Fruit fly (Drosophila melanogaster) whole organism, embryonic: ENCODE measurements around the gene bin.

ENCODE experiments used
- BtbVII ChIP-seq: fragments of 200-800 bp; sonication (Bioruptor generic); optimal IDR thresholded peaks from 3 replicates; lab custom pipeline; 2017; ENCODE audit warnings: missing biosample characterization, mild to moderate bottlenecking, missing genetic modification characterization
- CG10366 ChIP-seq: fragments of 200-800 bp; sonication (Bioruptor generic); IDR thresholded peaks from 2 replicates; pipeline ENCODE4 v1.3.6; 2022; ENCODE audit warnings: missing biosample characterization, missing genetic modification characterization
- CG11398 ChIP-seq: fragments of 200-800 bp; sonication (Bioruptor generic); optimal IDR thresholded peaks from 2 replicates; lab custom pipeline; 2016; ENCODE audit warnings: missing biosample characterization, missing genetic modification characterization
- CG12219 ChIP-seq: fragments of 200-800 bp; sonication (Bioruptor generic); optimal IDR thresholded peaks from 3 replicates; lab custom pipeline; 2018; ENCODE audit warnings: missing biosample characterization, mild to moderate bottlenecking, missing genetic modification characterization
- CG1233 ChIP-seq: fragments of 200-800 bp; sonication (Bioruptor generic); optimal IDR thresholded peaks from 4 replicates; lab custom pipeline; 2018; ENCODE audit warnings: missing biosample characterization, mild to moderate bottlenecking, missing genetic modification characterization
- CG13894 ChIP-seq: fragments of 200-800 bp; sonication (Bioruptor generic); optimal IDR thresholded peaks from 3 replicates; lab custom pipeline; 2018; ENCODE audit warnings: missing biosample characterization, mild to moderate bottlenecking, missing genetic modification characterization, moderate library complexity
- CG14667 ChIP-seq: fragments of 200-800 bp; sonication (Bioruptor generic); IDR thresholded peaks from 2 replicates; pipeline ENCODE4 v1.3.6; 2022; ENCODE audit warnings: missing biosample characterization, missing genetic modification characterization
- CG17385 ChIP-seq: fragments of 200-800 bp; sonication (Bioruptor generic); optimal IDR thresholded peaks from 3 replicates; lab custom pipeline; 2018; ENCODE audit warnings: missing biosample characterization, mild to moderate bottlenecking, missing genetic modification characterization
- CG1792 ChIP-seq: fragments of 200-800 bp; sonication (Bioruptor generic); optimal IDR thresholded peaks from 2 replicates; lab custom pipeline; 2016; ENCODE audit warnings: missing biosample characterization, missing genetic modification characterization
- CG2199 ChIP-seq: fragments of 200-800 bp; sonication (Bioruptor generic); IDR thresholded peaks from 3 replicates; pipeline ENCODE4 v1.3.6; 2022; ENCODE audit warnings: missing biosample characterization, missing genetic modification characterization
- CG2678 ChIP-seq: fragments of 200-800 bp; sonication (Bioruptor generic); optimal IDR thresholded peaks from 3 replicates; lab custom pipeline; 2019; ENCODE audit warnings: missing biosample characterization, mild to moderate bottlenecking, missing genetic modification characterization, moderate library complexity
- CG3163 ChIP-seq: fragments of 200-800 bp; sonication (Bioruptor generic); optimal IDR thresholded peaks from 3 replicates; lab custom pipeline; 2016; ENCODE audit warnings: missing biosample characterization, missing genetic modification characterization
- CG32532 ChIP-seq: fragments of 200-800 bp; sonication (Bioruptor generic); IDR thresholded peaks from 2 replicates; pipeline ENCODE4 v1.3.6; 2022; ENCODE audit warnings: missing biosample characterization, missing genetic modification characterization
- CG4404 ChIP-seq: fragments of 200-800 bp; sonication (Bioruptor generic); IDR thresholded peaks from 2 replicates; pipeline ENCODE4 v1.3.6; 2022; ENCODE audit warnings: missing biosample characterization, missing genetic modification characterization
- CG6175 ChIP-seq: fragments of 200-800 bp; sonication (Bioruptor generic); IDR thresholded peaks from 3 replicates; pipeline ENCODE4 v1.3.6; 2022; ENCODE audit warnings: missing biosample characterization, missing genetic modification characterization
- CG6683 ChIP-seq: fragments of 200-800 bp; sonication (Bioruptor generic); optimal IDR thresholded peaks from 2 replicates; lab custom pipeline; 2017; ENCODE audit warnings: missing biosample characterization, mild to moderate bottlenecking, missing genetic modification characterization, missing genetic modification reagents
- CG7357 ChIP-seq: fragments of 200-800 bp; sonication (Bioruptor generic); IDR thresholded peaks from 3 replicates; pipeline ENCODE4 v1.3.6; 2022; ENCODE audit warnings: missing biosample characterization, missing genetic modification characterization
- CG7928 ChIP-seq: fragments of 200-800 bp; sonication (Bioruptor generic); optimal IDR thresholded peaks from 2 replicates; lab custom pipeline; 2017; ENCODE audit warnings: missing biosample characterization, mild to moderate bottlenecking, missing genetic modification characterization
- CG9727 ChIP-seq: fragments of 200-800 bp; sonication (Bioruptor generic); optimal IDR thresholded peaks from 3 replicates; lab custom pipeline; 2017; ENCODE audit warnings: missing biosample characterization, mild to moderate bottlenecking, missing genetic modification characterization
- CTCF ChIP-seq: fragments of 200-800 bp; sonication (Bioruptor generic); optimal IDR thresholded peaks from 2 replicates; lab custom pipeline; 2017; ENCODE audit warnings: missing biosample characterization, mild to moderate bottlenecking, missing genetic modification characterization, moderate library complexity
- CoRest ChIP-seq: fragments of 200-800 bp; sonication (Bioruptor generic); optimal IDR thresholded peaks from 3 replicates; lab custom pipeline; 2018; ENCODE audit warnings: missing biosample characterization, mild to moderate bottlenecking, missing genetic modification characterization, moderate library complexity
- CrebB ChIP-seq: fragments of 200-800 bp; sonication (Bioruptor generic); optimal IDR thresholded peaks from 3 replicates; lab custom pipeline; 2018; ENCODE audit warnings: missing biosample characterization, mild to moderate bottlenecking, missing genetic modification characterization
- D ChIP-seq, 2 experiments: fragments of 200-800 bp in 1 of 2; fragments of >200 bp in 1 of 2; sonication (Bioruptor generic) in 1 of 2; optimal IDR thresholded peaks; 2 replicates in 1 of 2; 3 replicates in 1 of 2; lab custom pipeline; 2017; ENCODE audit warnings: mild to moderate bottlenecking in 1 of 2, missing biosample characterization in 1 of 2, missing genetic modification characterization in 1 of 2, missing genetic modification reagents in 1 of 2
- Deaf1 ChIP-seq: fragments of 200-800 bp; optimal IDR thresholded peaks from 3 replicates; lab custom pipeline; 2019; ENCODE audit warnings: missing biosample characterization, mild to moderate bottlenecking, missing genetic modification characterization, moderate library complexity
- H15 ChIP-seq: fragments of 200-800 bp; sonication (Bioruptor generic); IDR thresholded peaks from 3 replicates; pipeline ENCODE4 v1.3.6; 2022; ENCODE audit warnings: missing biosample characterization, missing genetic modification characterization
- Hey ChIP-seq: fragments of 200-800 bp; sonication (Bioruptor generic); optimal IDR thresholded peaks from 3 replicates; lab custom pipeline; 2018; ENCODE audit warnings: missing biosample characterization, mild to moderate bottlenecking, missing genetic modification characterization
- Lpt ChIP-seq: fragments of >200 bp; optimal IDR thresholded peaks from 2 replicates; lab custom pipeline; 2018; ENCODE audit warnings: missing biosample characterization, missing genetic modification characterization
- Sry-δ ChIP-seq: fragments of 200-800 bp; sonication (Bioruptor generic); optimal IDR thresholded peaks from 2 replicates; lab custom pipeline; 2016; ENCODE audit warnings: missing biosample characterization, missing genetic modification characterization
- al ChIP-seq: fragments of 200-800 bp; sonication (Bioruptor generic); IDR thresholded peaks from 2 replicates; pipeline ENCODE4 v1.3.6; 2022; ENCODE audit warnings: missing biosample characterization, missing genetic modification characterization
- bbx ChIP-seq: fragments of 200-800 bp; sonication (Bioruptor generic); IDR thresholded peaks from 2 replicates; pipeline ENCODE4 v1.3.6; 2022; ENCODE audit warnings: missing biosample characterization, missing genetic modification characterization; ENCODE audit not compliant: partially characterized antibody
- crp ChIP-seq, 2 experiments: fragments of 200-800 bp; sonication (Bioruptor generic); optimal IDR thresholded peaks; 2 replicates in 1 of 2; 3 replicates in 1 of 2; lab custom pipeline; 2017; ENCODE audit warnings: missing biosample characterization in 2 of 2, missing genetic modification characterization in 2 of 2, mild to moderate bottlenecking in 1 of 2, moderate library complexity in 1 of 2
- dimm ChIP-seq: fragments of 200-800 bp; sonication (Bioruptor generic); IDR thresholded peaks from 2 replicates; pipeline ENCODE4 v1.3.6; 2022; ENCODE audit warnings: missing biosample characterization, missing genetic modification characterization
- esg ChIP-seq: fragments of 200-800 bp; sonication (Bioruptor generic); conservative IDR thresholded peaks from 2 replicates; pipeline ENCODE4 v1.3.6; 2022; ENCODE audit warnings: missing biosample characterization, missing genetic modification characterization
- ewg ChIP-seq: fragments of 200-800 bp; sonication (Bioruptor generic); optimal IDR thresholded peaks from 3 replicates; lab custom pipeline; 2017; ENCODE audit warnings: mild to moderate bottlenecking, missing biosample characterization, missing genetic modification reagents, missing genetic modification characterization
- exex ChIP-seq: fragments of 200-800 bp; sonication (Bioruptor generic); optimal IDR thresholded peaks from 4 replicates; lab custom pipeline; 2018; ENCODE audit warnings: missing biosample characterization, mild to moderate bottlenecking, missing genetic modification characterization, moderate library complexity
- fru ChIP-seq: fragments of >200 bp; optimal IDR thresholded peaks from 2 replicates; lab custom pipeline; 2017
- gcm2 ChIP-seq: fragments of 200-800 bp; sonication (Bioruptor generic); optimal IDR thresholded peaks from 2 replicates; lab custom pipeline; 2016; ENCODE audit warnings: missing biosample characterization, missing genetic modification characterization
- insv ChIP-seq, 2 experiments: fragments of 200-800 bp; sonication (Bioruptor generic); optimal IDR thresholded peaks; 3 replicates each; lab custom pipeline; 2016 to 2018; ENCODE audit warnings: missing biosample characterization in 2 of 2, missing genetic modification characterization in 2 of 2
- ken ChIP-seq: fragments of 200-800 bp; sonication (Bioruptor generic); IDR thresholded peaks from 3 replicates; pipeline ENCODE4 v1.3.6; 2022; ENCODE audit warnings: missing biosample characterization, missing genetic modification characterization
- klu ChIP-seq: fragments of 200-800 bp; sonication (Bioruptor generic); IDR thresholded peaks from 2 replicates; pipeline ENCODE4 v1.3.6; 2022; ENCODE audit warnings: missing biosample characterization, missing genetic modification characterization
- nerfin-2 ChIP-seq: fragments of 200-800 bp; sonication (Bioruptor generic); IDR thresholded peaks from 2 replicates; pipeline ENCODE4 v1.3.6; 2022; ENCODE audit warnings: missing biosample characterization, missing genetic modification characterization; ENCODE audit not compliant: partially characterized antibody
- pho ChIP-seq: fragments of 200-800 bp; sonication (Bioruptor generic); optimal IDR thresholded peaks from 2 replicates; lab custom pipeline; 2016; ENCODE audit warnings: missing biosample characterization, missing genetic modification characterization
- pita ChIP-seq: fragments of 200-800 bp; sonication (Bioruptor generic); optimal IDR thresholded peaks from 2 replicates; lab custom pipeline; 2017; ENCODE audit warnings: missing biosample characterization, mild to moderate bottlenecking, missing genetic modification characterization
- pros ChIP-seq: fragments of 200-800 bp; sonication (Bioruptor generic); optimal IDR thresholded peaks from 3 replicates; lab custom pipeline; 2019; ENCODE audit warnings: missing biosample characterization, mild to moderate bottlenecking, missing genetic modification characterization, moderate library complexity
- sc ChIP-seq, 3 experiments: fragments of >200 bp in 2 of 3; fragments of 200-800 bp in 1 of 3; sonication (Bioruptor generic) in 1 of 3; optimal IDR thresholded peaks; 2 replicates in 2 of 3; 3 replicates in 1 of 3; lab custom pipeline; 2017; ENCODE audit warnings: mild to moderate bottlenecking in 1 of 3, missing biosample characterization in 1 of 3, missing genetic modification characterization in 1 of 3, missing genetic modification reagents in 1 of 3
- scrt ChIP-seq: fragments of 200-800 bp; sonication (Bioruptor generic); optimal IDR thresholded peaks from 2 replicates; lab custom pipeline; 2018; ENCODE audit warnings: missing biosample characterization, mild to moderate bottlenecking, missing genetic modification characterization, moderate library complexity
- sens ChIP-seq: fragments of 200-800 bp; sonication (Bioruptor generic); peaks from one replicate; lab custom pipeline; 2016; ENCODE audit warnings: missing biosample characterization, missing genetic modification characterization
- sisA ChIP-seq: fragments of 200-800 bp; sonication (Bioruptor generic); IDR thresholded peaks from 2 replicates; pipeline ENCODE4 v1.3.6; 2022; ENCODE audit warnings: missing biosample characterization, missing genetic modification characterization
- tin ChIP-seq: fragments of 200-800 bp; sonication (Bioruptor generic); optimal IDR thresholded peaks from 3 replicates; lab custom pipeline; 2016; ENCODE audit warnings: missing biosample characterization, missing genetic modification characterization
- vfl ChIP-seq: fragments of 200-800 bp; sonication (Bioruptor generic); optimal IDR thresholded peaks from 2 replicates; lab custom pipeline; 2016; ENCODE audit warnings: missing biosample characterization, missing genetic modification characterization
- wek ChIP-seq: fragments of 200-800 bp; sonication (Bioruptor generic); optimal IDR thresholded peaks from 3 replicates; lab custom pipeline; 2018; ENCODE audit warnings: missing biosample characterization, mild to moderate bottlenecking, missing genetic modification characterization, moderate library complexity

The bin gene

dm6 chr3L:7008351-7008750, 17.9 kb downstream of the bin start (continued):
- TF ChIP-seq ken = no peak
- peak; percentile 49; the same call in 1 of the 2 replicates for TF ChIP-seq CG32532 (GFP tag; lab: Robert Waterston, UW)
- TF ChIP-seq bbx = no peak
- peak; percentile 43 for TF ChIP-seq CG14667 (GFP tag; lab: Robert Waterston, UW)
- TF ChIP-seq tin (GFP tag; lab: Kevin White, UChicago) = peak; percentile 78
- peak; percentile 12 for TF ChIP-seq pho (GFP tag; lab: Kevin White, UChicago)
- peak; percentile 25 for TF ChIP-seq CrebB
- TF ChIP-seq CG2678 = peak; percentile 96
- TF ChIP-seq fru (lab: Kevin White, UChicago) = no peak
- peak; percentile 78 for TF ChIP-seq CG1233 (GFP tag; lab: Kevin White, UChicago)
- peak; percentile 15 for TF ChIP-seq CG1792 (GFP tag; lab: Kevin White, UChicago)
- TF ChIP-seq CG10366 = peak; percentile 59
- no peak for TF ChIP-seq sc (optimal IDR thresholded peaks at IDR 0.05; lab: Kevin White, UChicago)
- TF ChIP-seq sc (GFP tag; optimal IDR thresholded peaks at IDR 0.05; lab: Kevin White, UChicago) = peak; percentile 73
- peak; percentile 68 for TF ChIP-seq scrt (GFP tag; lab: Kevin White, UChicago)
- peak; percentile 86 for TF ChIP-seq CG17385 (GFP tag; lab: Kevin White, UChicago)
- TF ChIP-seq al = no peak
- no peak for TF ChIP-seq CG4404 (GFP tag; lab: Robert Waterston, UW)
- peak; percentile 66 for TF ChIP-seq sisA (GFP tag; lab: Robert Waterston, UW)
- TF ChIP-seq CG11398 (GFP tag; lab: Kevin White, UChicago) = no peak
- TF ChIP-seq CG6683 (GFP tag; lab: Kevin White, UChicago) = peak; percentile 73
- no peak for TF ChIP-seq Lpt (GFP tag; lab: Kevin White, UChicago)
- peak; percentile 76 for TF ChIP-seq CG9727 (GFP tag; lab: Kevin White, UChicago)
- TF ChIP-seq pros (GFP tag; lab: Kevin White, UChicago) = peak; percentile 16
- peak; percentile 87 for TF ChIP-seq BtbVII (GFP tag; lab: Kevin White, UChicago)
- TF ChIP-seq CoRest (tag; lab: Kevin White, UChicago) = peak; percentile 96
- peak; percentile 42 for TF ChIP-seq exex (tag; lab: Kevin White, UChicago)
- TF ChIP-seq H15 (GFP tag; lab: Robert Waterston, UW) = peak; percentile 60; the same call in 1 of the 3 replicates
- TF ChIP-seq CG7357 (GFP tag; lab: Robert Waterston, UW) = peak; percentile 62; the same call in 1 of the 3 replicates
- peak; percentile 80 for TF ChIP-seq ewg (GFP tag; lab: Kevin White, UChicago)
- TF ChIP-seq sens (GFP tag; lab: Kevin White, UChicago) = peak; percentile 96
- TF ChIP-seq gcm2 = peak; percentile 52
- TF ChIP-seq Sry-δ (GFP tag; lab: Kevin White, UChicago) = peak; percentile 17
- TF ChIP-seq D (optimal IDR thresholded peaks at IDR 0.05; lab: Kevin White, UChicago) = no peak
- peak; percentile 88 for TF ChIP-seq D (GFP tag; optimal IDR thresholded peaks at IDR 0.05; lab: Kevin White, UChicago)
- TF ChIP-seq CG6175 = no peak
- peak in 1 of 2 experiments; percentile 27 for TF ChIP-seq insv (GFP tag; optimal IDR thresholded peaks at IDR 0.05; lab: Kevin White, UChicago)
- peak; percentile 36 for TF ChIP-seq CTCF (GFP tag; lab: Kevin White, UChicago)
- TF ChIP-seq klu (GFP tag; lab: Robert Waterston, UW) = peak; percentile 71; the same call in 1 of the 2 replicates
- no peak for TF ChIP-seq CG7928 (GFP tag; lab: Kevin White, UChicago)
- no peak for TF ChIP-seq Hey (tag; lab: Kevin White, UChicago)
- no peak for TF ChIP-seq CG2199 (GFP tag; lab: Robert Waterston, UW)
- peak; percentile 72 for TF ChIP-seq CG12219 (GFP tag; lab: Kevin White, UChicago)
- TF ChIP-seq vfl (GFP tag; lab: Kevin White, UChicago) = no peak
- TF ChIP-seq CG3163 (GFP tag; lab: Kevin White, UChicago) = no peak
- TF ChIP-seq nerfin-2 = no peak
- no peak for TF ChIP-seq wek (GFP tag; lab: Kevin White, UChicago)
- TF ChIP-seq CG13894 (tag; lab: Kevin White, UChicago) = peak; percentile 28
- peak; percentile 73 for TF ChIP-seq esg (GFP tag; lab: Robert Waterston, UW)
- TF ChIP-seq Deaf1 (tag; lab: Kevin White, UChicago) = peak; percentile 55
- TF ChIP-seq crp (GFP tag; optimal IDR thresholded peaks at IDR 0.05; lab: Kevin White, UChicago) = peak in 1 of 2 experiments; percentile 41
- no peak for TF ChIP-seq pita (GFP tag; lab: Kevin White, UChicago)
- TF ChIP-seq dimm (GFP tag; lab: Robert Waterston, UW) = peak; percentile 5; the same call in 1 of the 2 replicates
